Fruit fly (Drosophila melanogaster): ENCODE data around the gene Smr.

Smr gene

dm6 chrX:12750928-12751631 lies 8.7 kb upstream of the Smr start (continued):
- TF ChIP-seq ERR (GFP tag; optimal IDR thresholded peaks at IDR 0.05) (peak; percentile 99), CG10366 (GFP tag; IDR thresholded peaks at IDR 0.05) (peak; percentile 99), CG30403 (GFP tag; optimal IDR thresholded peaks at IDR 0.05) (peak; percentile 100), CG14441 (GFP tag; IDR thresholded peaks at IDR 0.05) (peak; percentile 100), Bdp1 (GFP tag; optimal IDR thresholded peaks at IDR 0.05) (peak; percentile 96), CG1024 (GFP tag; IDR thresholded peaks at IDR 0.05) (peak; percentile 96), knrl (GFP tag; IDR thresholded peaks at IDR 0.05; ENCODE audit: partially characterized antibody) (peak; percentile 62; the same call in 2 of the 3 replicates), MESR4 (GFP tag; optimal IDR thresholded peaks at IDR 0.05) (peak; percentile 81), Awh (GFP tag; IDR thresholded peaks at IDR 0.05) (peak; percentile 98), Atf-2 (GFP tag; optimal IDR thresholded peaks at IDR 0.05) (peak; percentile 100), Dip2 (GFP tag; IDR thresholded peaks at IDR 0.05) (peak; percentile 86), CG11504 (tag; optimal IDR thresholded peaks at IDR 0.05) (peak; percentile 99), CG14860 (GFP tag; IDR thresholded peaks at IDR 0.05; ENCODE audit: partially characterized antibody) (peak; percentile 79), gce (GFP tag; IDR thresholded peaks at IDR 0.05) (peak; percentile 99), Ssrp (tag; optimal IDR thresholded peaks at IDR 0.05) (peak; percentile 100), Lim3 (GFP tag; IDR thresholded peaks at IDR 0.05) (peak; percentile 98), dysf (GFP tag; IDR thresholded peaks at IDR 0.05) (peak; percentile 100), Hmx (GFP tag; optimal IDR thresholded peaks at IDR 0.05) (peak; percentile 98), Chrac-16 (GFP tag; optimal IDR thresholded peaks at IDR 0.05) (peak; percentile 99), inv (GFP tag; IDR thresholded peaks at IDR 0.05; ENCODE audit: partially characterized antibody) (peak; percentile 49; the same call in 1 of the 2 replicates), Six4 (GFP tag; optimal IDR thresholded peaks at IDR 0.05) (peak; percentile 100), Hsf (GFP tag; optimal IDR thresholded peaks at IDR 0.05) (peak; percentile 100), exex (tag; optimal IDR thresholded peaks at IDR 0.05) (peak; percentile 100), ase (GFP tag; IDR thresholded peaks at IDR 0.05) (peak; percentile 99), tup (GFP tag; optimal IDR thresholded peaks at IDR 0.05) (peak; percentile 99), slbo (GFP tag; IDR thresholded peaks at IDR 0.05) (peak; percentile 100), CG8924 (tag; optimal IDR thresholded peaks at IDR 0.05) (peak; percentile 100), ewg (GFP tag; optimal IDR thresholded peaks at IDR 0.05) (peak; percentile 99), Dbx (GFP tag; IDR thresholded peaks at IDR 0.05) (peak; percentile 100), ftz-f1 (GFP tag; optimal IDR thresholded peaks at IDR 0.05) (peak; percentile 78), CG17359 (tag; optimal IDR thresholded peaks at IDR 0.05) (peak; percentile 100), sens (GFP tag) (peak; percentile 100), peb (GFP tag; IDR thresholded peaks at IDR 0.05) (peak; percentile 99), Hr51 (GFP tag; optimal IDR thresholded peaks at IDR 0.05) (peak; percentile 99 to 100), CG10462 (GFP tag; optimal IDR thresholded peaks at IDR 0.05) (peak; percentile 100), Drgx (GFP tag; IDR thresholded peaks at IDR 0.05) (peak; percentile 100), CG8944 (GFP tag; optimal IDR thresholded peaks at IDR 0.05) (peak; percentile 100), Nf-YB (GFP tag; optimal IDR thresholded peaks at IDR 0.05) (peak; percentile 93), CG7987 (GFP tag; optimal IDR thresholded peaks at IDR 0.05) (peak; percentile 97), pan (optimal IDR thresholded peaks at IDR 0.05) (no peak), pan (GFP tag; optimal IDR thresholded peaks at IDR 0.05 in 1 of 2, IDR thresholded peaks at IDR 0.05 in 1 of 2) (peak in 1 of 2 experiments; percentile 100), fd3F (GFP tag; optimal IDR thresholded peaks at IDR 0.05) (peak; percentile 100), CG18764 (GFP tag; optimal IDR thresholded peaks at IDR 0.05) (peak; percentile 99), CG6854 (GFP tag; optimal IDR thresholded peaks at IDR 0.05) (peak; percentile 100), crp (GFP tag; optimal IDR thresholded peaks at IDR 0.05) (peak; percentile 41 to 81), fd102C (GFP tag; optimal IDR thresholded peaks at IDR 0.05) (peak; percentile 96), sob (GFP tag; IDR thresholded peaks at IDR 0.05) (peak; percentile 100), CG7928 (GFP tag; optimal IDR thresholded peaks at IDR 0.05) (peak; percentile 91), gfzf (GFP tag; optimal IDR thresholded peaks at IDR 0.05) (peak; percentile 49)
